Fruit fly (Drosophila melanogaster): ENCODE measurements around the gene SAK.
A peak's percentile ranks its signal among the peaks of the same experiment; 100 is the strongest.

Gene SAK

dm6 chr3L:21464240-21464639 is 51.4 kb downstream of the SAK start (continued):
- TF ChIP-seq Med (GFP tag) (peak; percentile 93), CG17186 (GFP tag; optimal IDR thresholded peaks at IDR 0.05) (peak; percentile 63), Kr (GFP tag; optimal IDR thresholded peaks at IDR 0.05) (peak; percentile 99), CG16813 (GFP tag; IDR thresholded peaks at IDR 0.05; ENCODE audit: partially characterized antibody) (no peak), CG4282 (GFP tag; optimal IDR thresholded peaks at IDR 0.05) (no peak), Mrtf (GFP tag; IDR thresholded peaks at IDR 0.05) (no peak), klu (GFP tag; IDR thresholded peaks at IDR 0.05) (no peak), Dip2 (GFP tag; IDR thresholded peaks at IDR 0.05) (no peak), cad (GFP tag; optimal IDR thresholded peaks at IDR 0.05) (no peak), gt (GFP tag; IDR thresholded peaks at IDR 0.05) (peak; percentile 51; the same call in 1 of the 2 replicates), trh (GFP tag; optimal IDR thresholded peaks at IDR 0.05) (peak; percentile 47), CG5180 (GFP tag; optimal IDR thresholded peaks at IDR 0.05) (peak; percentile 27), CG14014 (GFP tag; IDR thresholded peaks at IDR 0.05) (no peak), unpg (GFP tag; optimal IDR thresholded peaks at IDR 0.05) (peak; percentile 76), so (GFP tag; IDR thresholded peaks at IDR 0.05) (no peak), sqz (GFP tag; optimal IDR thresholded peaks at IDR 0.05) (peak; percentile 68), CG10565 (GFP tag; optimal IDR thresholded peaks at IDR 0.05) (no peak), CG6683 (GFP tag; optimal IDR thresholded peaks at IDR 0.05) (no peak), Trl (optimal IDR thresholded peaks at IDR 0.05) (no peak), Trl (GFP tag; optimal IDR thresholded peaks at IDR 0.05) (peak; percentile 63), CG7987 (GFP tag; optimal IDR thresholded peaks at IDR 0.05) (peak; percentile 74), CG31441 (GFP tag; IDR thresholded peaks at IDR 0.05) (peak; percentile 88), CG12942 (GFP tag; optimal IDR thresholded peaks at IDR 0.05) (peak; percentile 25), CG14710 (tag; optimal IDR thresholded peaks at IDR 0.05) (peak; percentile 92), CG17328 (GFP tag; IDR thresholded peaks at IDR 0.05) (peak; percentile 71), ssp (GFP tag; IDR thresholded peaks at IDR 0.05) (no peak), CG9797 (GFP tag; optimal IDR thresholded peaks at IDR 0.05) (peak; percentile 34), CG10366 (GFP tag; IDR thresholded peaks at IDR 0.05) (no peak), Fer3 (tag; optimal IDR thresholded peaks at IDR 0.05) (no peak), CG7839 (tag; optimal IDR thresholded peaks at IDR 0.05) (peak; percentile 73), gcm2 (GFP tag; optimal IDR thresholded peaks at IDR 0.05) (no peak), knrl (GFP tag; IDR thresholded peaks at IDR 0.05; ENCODE audit: partially characterized antibody) (no peak), HmgZ (tag; optimal IDR thresholded peaks at IDR 0.05) (no peak), sens (GFP tag) (peak; percentile 96), CG7556 (GFP tag; optimal IDR thresholded peaks at IDR 0.05) (peak; percentile 64), Gsc (GFP tag; IDR thresholded peaks at IDR 0.05) (no peak), Drgx (GFP tag; IDR thresholded peaks at IDR 0.05) (no peak), onecut (GFP tag; IDR thresholded peaks at IDR 0.05) (peak; percentile 73), CG9817 (tag; optimal IDR thresholded peaks at IDR 0.05) (no peak), CG32772 (GFP tag; IDR thresholded peaks at IDR 0.05) (0 out of 2 replicates have a peak, but pooled peaks have one; percentile 42), CG11398 (GFP tag; optimal IDR thresholded peaks at IDR 0.05) (peak; percentile 64), ro (GFP tag; IDR thresholded peaks at IDR 0.05) (no peak), trem (tag; optimal IDR thresholded peaks at IDR 0.05) (peak; percentile 92), ham (GFP tag; IDR thresholded peaks at IDR 0.05) (no peak), CG11696 (GFP tag; IDR thresholded peaks at IDR 0.05) (peak; percentile 57), Pdp1 (GFP tag; optimal IDR thresholded peaks at IDR 0.05) (peak in 1 of 2 experiments; percentile 54), rib (GFP tag; IDR thresholded peaks at IDR 0.05) (no peak), tgo (GFP tag; IDR thresholded peaks at IDR 0.05) (no peak), CG33213 (GFP tag; optimal IDR thresholded peaks at IDR 0.05) (peak; percentile 55), emc (GFP tag; optimal IDR thresholded peaks at IDR 0.05) (no peak), CG10959 (GFP tag; IDR thresholded peaks at IDR 0.05) (peak; percentile 74), HLH3B (GFP tag; IDR thresholded peaks at IDR 0.05) (peak; percentile 30; the same call in 1 of the 2 replicates), chm (GFP tag; IDR thresholded peaks at IDR 0.05) (peak; percentile 63; the same call in 1 of the 2 replicates)

All from whole organism, embryonic.